Worm (Caenorhabditis elegans): ENCODE measurements around the gene cut-5.

The cut-5 gene

DNA sequence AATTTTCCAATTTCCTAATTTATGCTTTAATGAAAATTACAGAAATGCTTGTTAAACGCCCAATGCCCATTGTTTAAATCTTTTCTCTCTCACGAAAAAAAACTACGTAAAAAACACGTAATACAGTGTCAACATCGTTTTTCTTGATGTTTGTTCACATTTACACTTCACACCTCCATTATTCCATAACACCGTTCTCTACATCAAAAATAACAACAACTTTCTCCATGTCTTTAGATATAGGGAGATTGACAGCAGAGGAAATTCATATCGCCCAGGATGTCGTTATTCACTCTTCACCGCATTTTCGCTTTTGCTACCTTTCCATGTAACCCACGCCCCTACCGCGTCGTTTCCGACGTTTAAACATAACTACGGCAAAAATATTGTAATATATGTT is 20.1 kb upstream of the cut-5 start, which contains the start of gene efhc-1:
TSS of gene efhc-1 (plus strand) at position 301 of the 400 bp plus-strand sequence.
- TF ChIP-seq aptf-3 (GFP tag; IDR thresholded peaks at IDR 0.05), result no peak
- no peak for TF ChIP-seq egrh-3 (GFP tag; IDR thresholded peaks at IDR 0.05)
- no peak for TF ChIP-seq dpff-1 (tag; optimal IDR thresholded peaks at IDR 0.05)
- TF ChIP-seq let-526 (GFP tag; IDR thresholded peaks at IDR 0.05), result no peak
- TF ChIP-seq ccch-3 (GFP tag; optimal IDR thresholded peaks at IDR 0.05), result no peak
- TF ChIP-seq B0261.1 (tag; optimal IDR thresholded peaks at IDR 0.05), result no peak
- TF ChIP-seq F52B5.7 (tag; optimal IDR thresholded peaks at IDR 0.05), result no peak
- no peak for TF ChIP-seq dox-1 (GFP tag; IDR thresholded peaks at IDR 0.05)
- no peak for TF ChIP-seq F57C9.4 (tag; optimal IDR thresholded peaks at IDR 0.05)
- TF ChIP-seq Y95B8A.8 (GFP tag; IDR thresholded peaks at IDR 0.05), result no peak
- no peak for TF ChIP-seq snpc-3.4 (tag; optimal IDR thresholded peaks at IDR 0.05)
- TF ChIP-seq C06A6.2 (GFP tag; conservative IDR thresholded peaks at IDR 0.05), result no peak
- TF ChIP-seq let-607 (tag; optimal IDR thresholded peaks at IDR 0.05), result no peak
- no peak for TF ChIP-seq madf-3 (GFP tag; IDR thresholded peaks at IDR 0.05)

DNA sequence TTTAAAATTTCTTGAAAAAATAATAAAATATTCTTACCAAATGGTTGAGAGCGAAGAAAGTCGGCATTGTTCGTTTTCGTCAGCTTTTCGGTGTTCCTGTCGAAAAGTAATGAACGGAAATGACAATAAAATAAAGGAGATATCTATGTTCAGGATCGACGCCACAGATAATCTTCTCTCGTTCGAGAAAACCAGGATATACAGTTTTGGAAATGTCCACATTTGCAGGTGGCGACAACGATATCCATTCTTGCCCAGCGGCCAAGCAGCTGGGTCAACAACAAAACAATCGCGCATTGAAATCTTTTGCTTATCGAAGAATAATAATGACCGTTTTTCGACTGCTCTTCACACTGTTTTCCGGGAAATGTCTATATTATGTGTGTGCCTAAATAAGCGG is 17.6 kb upstream of the cut-5 start, which contains the start of gene R07E3.7:
TSS of gene R07E3.7 (minus strand) at position 101 of the 400 bp plus-strand sequence.
- TF ChIP-seq nhr-27 (tag; optimal IDR thresholded peaks at IDR 0.05) (no peak), D2030.7 (GFP tag; IDR thresholded peaks at IDR 0.05) (no peak), Y79H2A.3 (GFP tag; conservative IDR thresholded peaks at IDR 0.05) (no peak), C17E4.6 (GFP tag; IDR thresholded peaks at IDR 0.05) (no peak), pbrm-1 (GFP tag; IDR thresholded peaks at IDR 0.05) (no peak), ceh-100 (GFP tag; IDR thresholded peaks at IDR 0.05) (no peak), F33H1.4 (GFP tag; IDR thresholded peaks at IDR 0.05) (no peak), fkh-3 (tag; optimal IDR thresholded peaks at IDR 0.05) (no peak), attf-3 (GFP tag; conservative IDR thresholded peaks at IDR 0.05) (no peak), ztf-18 (tag; optimal IDR thresholded peaks at IDR 0.05) (no peak), ceh-91 (GFP tag; IDR thresholded peaks at IDR 0.05) (no peak), F49E8.2 (tag; optimal IDR thresholded peaks at IDR 0.05; ENCODE audit: insufficient read depth) (no peak), ztf-26 (tag; optimal IDR thresholded peaks at IDR 0.05) (no peak), cebp-1 (GFP tag; IDR thresholded peaks at IDR 0.05) (no peak), cebp-1 (tag; optimal IDR thresholded peaks at IDR 0.05) (no peak), F55B11.4 (tag; optimal IDR thresholded peaks at IDR 0.05; ENCODE audit: borderline replicate concordance, insufficient read depth) (no peak)

DNA sequence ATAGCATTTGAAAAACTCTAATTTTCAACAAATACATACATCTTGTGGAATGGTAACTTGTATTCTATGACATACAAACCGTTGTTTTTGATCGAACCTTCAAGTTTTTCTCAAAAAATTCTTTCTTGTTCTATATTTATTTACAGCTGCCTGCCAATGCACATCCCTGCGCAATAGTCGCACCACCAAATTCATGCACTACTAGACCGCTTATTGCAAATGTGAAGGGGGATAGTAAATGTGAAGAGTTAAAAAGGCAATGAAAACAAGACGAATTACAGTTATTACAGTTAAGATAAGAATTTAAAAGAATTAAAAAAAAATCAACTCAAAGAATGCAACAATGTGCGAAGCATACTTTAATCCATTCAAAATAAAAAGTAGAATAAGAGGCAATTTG is 15.9 kb upstream of the cut-5 start:
- TF ChIP-seq pbrm-1 (GFP tag; IDR thresholded peaks at IDR 0.05) (no peak), somi-1 (GFP tag; optimal IDR thresholded peaks at IDR 0.05) (no peak), ceh-79 (tag; optimal IDR thresholded peaks at IDR 0.05) (no peak), F57A8.1 (GFP tag; optimal IDR thresholded peaks at IDR 0.05) (no peak), ztf-22 (GFP tag; optimal IDR thresholded peaks at IDR 0.05) (no peak), rpc-1 (optimal IDR thresholded peaks at IDR 0.05) (no peak), rpc-1 (tag; optimal IDR thresholded peaks at IDR 0.05) (no peak), mcd-1 (GFP tag; IDR thresholded peaks at IDR 0.05) (no peak), aptf-3 (GFP tag; IDR thresholded peaks at IDR 0.05) (no peak), Y95B8A.8 (GFP tag; IDR thresholded peaks at IDR 0.05) (no peak), F57C9.4 (tag; optimal IDR thresholded peaks at IDR 0.05) (no peak), nfyb-1 (GFP tag; IDR thresholded peaks at IDR 0.05) (no peak), Y79H2A.3 (GFP tag; conservative IDR thresholded peaks at IDR 0.05) (no peak), sptf-2 (GFP tag; optimal IDR thresholded peaks at IDR 0.05) (no peak), ets-4 (GFP tag; optimal IDR thresholded peaks at IDR 0.05) (no peak), xnd-1 (tag; optimal IDR thresholded peaks at IDR 0.05) (no peak)

Data from whole organism, young adult.